Worm (Caenorhabditis elegans) whole organism, L4 larva: ENCODE data around the gene srz-1.

ENCODE experiments used
- F37D6.2 ChIP-seq: sonication (generic microtip); optimal IDR thresholded peaks from 2 replicates; lab custom pipeline; 2016; ENCODE audit warnings: mild to moderate bottlenecking, missing genetic modification characterization, missing compliant biosample characterization
- Y105C5A.15 ChIP-seq: fragments of 200-800 bp; sonication (Bioruptor generic); IDR thresholded peaks from 2 replicates; pipeline ENCODE4 v1.3.6; 2022; ENCODE audit warnings: missing genetic modification characterization, missing compliant biosample characterization
- ama-1 ChIP-seq: fragments of 150-350 bp; optimal IDR thresholded peaks from 2 replicates; lab custom pipeline; 2014; ENCODE audit warnings: inconsistent platforms, mixed read lengths
- attf-4 ChIP-seq: sonication (generic microtip); optimal IDR thresholded peaks from 3 replicates; lab custom pipeline; 2017; ENCODE audit warnings: missing biosample characterization, missing genetic modification characterization
- ceh-62 ChIP-seq: sonication (generic microtip); optimal IDR thresholded peaks from 2 replicates; lab custom pipeline; 2017; ENCODE audit warnings: missing biosample characterization, missing genetic modification characterization
- ctbp-1 ChIP-seq: fragments of 200-800 bp; sonication (Bioruptor generic); IDR thresholded peaks from 2 replicates; pipeline ENCODE4 v1.3.6; 2022; ENCODE audit warnings: missing genetic modification reagents, missing genetic modification characterization, missing compliant biosample characterization
- dmd-6 ChIP-seq: fragments of 200-800 bp; sonication (Bioruptor generic); IDR thresholded peaks from 2 replicates; pipeline ENCODE4 v1.3.6; 2022; ENCODE audit warnings: missing genetic modification reagents, missing genetic modification characterization, missing compliant biosample characterization
- dmd-8 ChIP-seq: fragments of 200-800 bp; sonication (Bioruptor generic); IDR thresholded peaks from 2 replicates; pipeline ENCODE4 v1.3.6; 2022; ENCODE audit warnings: missing genetic modification characterization, missing compliant biosample characterization
- lin-13 ChIP-seq: fragments of 150-350 bp; optimal IDR thresholded peaks from 2 replicates; lab custom pipeline; 2014; ENCODE audit warnings: missing biosample characterization, missing genetic modification reagents, missing genetic modification characterization
- nhr-11 ChIP-seq: fragments of 150-350 bp; optimal IDR thresholded peaks from 2 replicates; lab custom pipeline; 2014; ENCODE audit warnings: missing biosample characterization, missing genetic modification characterization
- nhr-77 ChIP-seq: fragments of 150-350 bp; optimal IDR thresholded peaks from 2 replicates; lab custom pipeline; 2014; ENCODE audit warnings: missing biosample characterization, missing genetic modification characterization
- unc-130 ChIP-seq: sonication (generic microtip); optimal IDR thresholded peaks from 2 replicates; lab custom pipeline; 2016; ENCODE audit warnings: missing genetic modification reagents, missing genetic modification characterization, missing compliant biosample characterization

ce11 chrV:16671190-16671589 is 4.5 kb upstream of the srz-1 start, which contains the start of gene str-61:
- no peak for TF ChIP-seq unc-130 (GFP tag; lab: Kevin White, UChicago)
- no peak for TF ChIP-seq attf-4 (tag; lab: Kevin White, UChicago)
- no peak for TF ChIP-seq ceh-62
- TF ChIP-seq lin-13: no peak
- no peak for TF ChIP-seq ama-1 (lab: Kevin White, UChicago)
- TF ChIP-seq dmd-8 (GFP tag; lab: Robert Waterston, UW): no peak
- TF ChIP-seq F37D6.2 (tag; lab: Kevin White, UChicago): no peak
- no peak for TF ChIP-seq dmd-6
- no peak for TF ChIP-seq ctbp-1 (GFP tag; lab: Robert Waterston, UW)
- no peak for TF ChIP-seq nhr-77 (tag; lab: Kevin White, UChicago)
- TF ChIP-seq Y105C5A.15 (GFP tag; lab: Robert Waterston, UW): no peak
- no peak for TF ChIP-seq nhr-11 (tag; lab: Kevin White, UChicago)
